Worm (Caenorhabditis elegans): ENCODE data around the gene crn-3.

The crn-3 gene

DNA sequence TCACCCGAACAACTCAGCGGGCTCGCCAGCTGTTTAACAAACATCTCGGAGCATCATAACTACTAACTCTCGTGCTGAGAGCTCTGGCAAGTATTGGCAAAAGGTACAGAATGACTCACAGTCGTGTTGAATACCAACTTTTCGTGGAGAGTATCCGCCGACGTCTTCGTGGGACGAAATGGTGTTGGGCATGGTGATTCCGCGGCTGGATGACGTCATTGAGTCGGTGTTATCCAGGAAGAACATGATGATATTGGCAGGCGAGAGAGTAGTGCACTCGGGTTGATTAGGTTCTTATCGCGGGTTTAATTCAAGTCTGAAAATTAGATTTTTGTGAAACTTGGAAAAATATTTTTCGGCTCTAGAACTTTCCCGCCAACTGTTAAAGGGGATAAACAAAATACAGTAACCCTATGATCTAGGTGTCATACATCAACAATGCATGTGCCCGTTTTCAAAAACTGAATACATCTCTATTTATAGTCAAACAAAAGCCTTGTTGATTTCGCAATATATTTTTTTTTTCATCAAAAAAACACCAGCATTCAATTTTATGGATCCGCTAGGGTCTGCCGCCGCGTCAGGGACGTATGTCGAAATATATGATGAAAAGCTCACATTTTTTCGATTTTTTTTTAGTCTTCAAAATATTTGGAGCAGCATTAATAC, 34.3 kb upstream of the crn-3 start (continued):
- TF ChIP-seq pqm-1 (tag; optimal IDR thresholded peaks at IDR 0.05) = no peak
- TF ChIP-seq zip-2 (tag; optimal IDR thresholded peaks at IDR 0.05) = no peak
- TF ChIP-seq nhr-76 (tag; optimal IDR thresholded peaks at IDR 0.05) = no peak
- no peak for TF ChIP-seq R02D3.7 (tag; optimal IDR thresholded peaks at IDR 0.05)
- TF ChIP-seq dve-1 (tag; optimal IDR thresholded peaks at IDR 0.05; ENCODE audit: insufficient read depth) = no peak
- no peak for TF ChIP-seq lin-39 (tag; optimal IDR thresholded peaks at IDR 0.05)
- TF ChIP-seq skn-1 (tag; optimal IDR thresholded peaks at IDR 0.05) = no peak
- TF ChIP-seq daf-19 (GFP tag; conservative IDR thresholded peaks at IDR 0.05) = no peak
- no peak for TF ChIP-seq F44E2.7 (GFP tag; IDR thresholded peaks at IDR 0.05)
- no peak for TF ChIP-seq Y75B8A.6 (GFP tag; IDR thresholded peaks at IDR 0.05)
- no peak for TF ChIP-seq hif-1 (tag; optimal IDR thresholded peaks at IDR 0.05)
- peak; percentile 81; the same call in 1 of the 2 replicates for TF ChIP-seq D1046.2 (GFP tag; IDR thresholded peaks at IDR 0.05)
- TF ChIP-seq dmd-8 (GFP tag; IDR thresholded peaks at IDR 0.05) = no peak
- TF ChIP-seq nhr-41 (GFP tag; IDR thresholded peaks at IDR 0.05) = no peak
- TF ChIP-seq Y5F2A.4 (GFP tag; optimal IDR thresholded peaks at IDR 0.05) = no peak
- no peak for TF ChIP-seq nhr-111 (GFP tag; optimal IDR thresholded peaks at IDR 0.05)
- TF ChIP-seq mes-2 (tag; optimal IDR thresholded peaks at IDR 0.05; ENCODE audit: poor library complexity, severe bottlenecking) = no peak
- TF ChIP-seq unc-39 (tag; optimal IDR thresholded peaks at IDR 0.05) = no peak
- no peak for TF ChIP-seq snpc-4 (tag; optimal IDR thresholded peaks at IDR 0.05)
- TF ChIP-seq mep-1 (tag; optimal IDR thresholded peaks at IDR 0.05) = no peak
- no peak for TF ChIP-seq daf-8 (GFP tag; IDR thresholded peaks at IDR 0.05)
- TF ChIP-seq set-16 (GFP tag; IDR thresholded peaks at IDR 0.05) = no peak
- TF ChIP-seq egl-27 (tag; optimal IDR thresholded peaks at IDR 0.05) = no peak

DNA sequence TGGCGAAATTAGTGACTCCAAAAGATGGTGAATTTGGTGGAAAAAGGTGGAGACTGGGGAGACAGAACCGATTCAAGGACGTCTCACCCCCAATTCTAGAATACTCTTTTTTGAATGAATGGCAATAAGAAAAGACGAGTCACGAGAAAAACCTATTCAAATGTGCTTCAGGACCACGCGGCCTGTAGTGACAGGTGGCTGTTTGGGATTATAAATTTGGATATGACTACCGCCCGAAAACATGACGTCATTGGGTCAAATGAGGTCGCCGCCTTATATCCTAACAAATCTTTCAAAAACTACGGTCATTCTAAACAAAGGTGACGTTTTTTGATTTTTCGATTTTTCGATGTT, 33.8 kb upstream of the crn-3 start:
- TF ChIP-seq hif-1 (tag; optimal IDR thresholded peaks at IDR 0.05) = no peak
- no peak for TF ChIP-seq nhr-42 (GFP tag; IDR thresholded peaks at IDR 0.05)
- TF ChIP-seq ztf-7 (tag; optimal IDR thresholded peaks at IDR 0.05) = no peak
- TF ChIP-seq mxl-3 (GFP tag; optimal IDR thresholded peaks at IDR 0.05) = no peak
- peak; percentile 8; the same call in 1 of the 2 replicates for TF ChIP-seq nhr-41 (GFP tag; IDR thresholded peaks at IDR 0.05)
- TF ChIP-seq egl-43 (GFP tag; IDR thresholded peaks at IDR 0.05) = no peak
- no peak for TF ChIP-seq daf-12 (tag; optimal IDR thresholded peaks at IDR 0.05)
- peak; percentile 21 for TF ChIP-seq nhr-25 (tag; optimal IDR thresholded peaks at IDR 0.05; ENCODE audit: borderline replicate concordance, insufficient read depth)
- peak in 1 of 2 experiments; percentile 92 for TF ChIP-seq unc-62 (GFP tag; optimal IDR thresholded peaks at IDR 0.05 in 1 of 2)
- TF ChIP-seq unc-62 (tag; optimal IDR thresholded peaks at IDR 0.05) = no peak
- TF ChIP-seq snpc-1.2 (GFP tag; IDR thresholded peaks at IDR 0.05) = no peak
- TF ChIP-seq ceh-28 (tag; optimal IDR thresholded peaks at IDR 0.05) = no peak
- no peak for TF ChIP-seq lir-3 (tag; optimal IDR thresholded peaks at IDR 0.05)
- no peak for TF ChIP-seq lin-39 (tag; optimal IDR thresholded peaks at IDR 0.05)
- TF ChIP-seq Y5F2A.4 (GFP tag; optimal IDR thresholded peaks at IDR 0.05) = no peak
- TF ChIP-seq sdz-12 (GFP tag; optimal IDR thresholded peaks at IDR 0.05) = peak; percentile 70
- TF ChIP-seq lin-1 (GFP tag; IDR thresholded peaks at IDR 0.05) = no peak
- TF ChIP-seq cey-2 (tag; optimal IDR thresholded peaks at IDR 0.05; ENCODE audit: borderline replicate concordance, insufficient read depth) = no peak
- TF ChIP-seq lin-38 (GFP tag; IDR thresholded peaks at IDR 0.05) = no peak
- TF ChIP-seq daf-19 (GFP tag; conservative IDR thresholded peaks at IDR 0.05) = no peak
- no peak for TF ChIP-seq arid-1 (GFP tag; conservative IDR thresholded peaks at IDR 0.05)
- no peak for TF ChIP-seq dmd-8 (GFP tag; IDR thresholded peaks at IDR 0.05)
- TF ChIP-seq saeg-2 (GFP tag; IDR thresholded peaks at IDR 0.05) = no peak
- TF ChIP-seq F37D6.2 (tag; optimal IDR thresholded peaks at IDR 0.05) = no peak
- no peak for TF ChIP-seq hlh-11 (tag; optimal IDR thresholded peaks at IDR 0.05)
- TF ChIP-seq F44E2.7 (GFP tag; IDR thresholded peaks at IDR 0.05) = no peak
- no peak for TF ChIP-seq daf-8 (GFP tag; IDR thresholded peaks at IDR 0.05)
- TF ChIP-seq skn-1 (tag; optimal IDR thresholded peaks at IDR 0.05) = no peak
- no peak for TF ChIP-seq T20F7.1 (GFP tag; optimal IDR thresholded peaks at IDR 0.05)
- TF ChIP-seq daf-16 (GFP tag; optimal IDR thresholded peaks at IDR 0.05) = no peak
- TF ChIP-seq daf-16 (tag; optimal IDR thresholded peaks at IDR 0.05) = peak; percentile 19
- no peak for TF ChIP-seq mep-1 (tag; optimal IDR thresholded peaks at IDR 0.05)
- no peak for TF ChIP-seq spr-1 (tag; optimal IDR thresholded peaks at IDR 0.05)
- no peak; the same call in 1 of the 2 replicates for TF ChIP-seq vab-7 (GFP tag; IDR thresholded peaks at IDR 0.05)
- no peak for TF ChIP-seq spr-3 (GFP tag; optimal IDR thresholded peaks at IDR 0.05)
- TF ChIP-seq dmd-9 (GFP tag; IDR thresholded peaks at IDR 0.05) = no peak

Measured in whole organism, L4 larva.